Worm (Caenorhabditis elegans): Measurements from ENCODE around the gene arrd-6.

DNA sequence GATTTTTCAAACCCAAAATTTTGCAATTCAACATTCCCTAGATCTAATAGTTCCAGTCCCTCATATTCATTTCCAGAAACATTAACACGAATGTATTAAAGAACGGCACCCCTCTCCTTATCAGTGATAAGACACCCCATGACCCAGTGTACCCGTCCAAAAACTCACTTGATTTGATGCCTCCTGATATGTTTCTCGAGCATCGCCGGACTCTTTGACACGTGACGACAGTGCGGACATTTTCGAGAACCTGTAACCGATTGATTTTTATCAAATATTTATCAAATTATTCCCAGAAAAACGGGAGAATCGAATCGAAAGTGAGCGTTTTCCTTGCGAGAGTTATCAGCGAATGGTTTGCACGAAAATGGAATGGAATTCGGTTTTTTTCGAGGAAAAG lies 8.4 kb downstream of the arrd-6 start:
- TF ChIP-seq lsy-2 (tag; optimal IDR thresholded peaks at IDR 0.05) (peak in 1 of 2 experiments; percentile 47), madf-9 (GFP tag; conservative IDR thresholded peaks at IDR 0.05) (no peak), dve-1 (tag; optimal IDR thresholded peaks at IDR 0.05; ENCODE audit: insufficient read depth) (peak; percentile 93), T20F7.1 (GFP tag; optimal IDR thresholded peaks at IDR 0.05) (peak; percentile 21), pha-4 (GFP tag; IDR thresholded peaks at IDR 0.05) (no peak), pha-4 (tag; optimal IDR thresholded peaks at IDR 0.05) (no peak), tag-97 (GFP tag; IDR thresholded peaks at IDR 0.05) (no peak), unc-62 (GFP tag; optimal IDR thresholded peaks at IDR 0.05 in 1 of 2) (no peak), unc-62 (tag; optimal IDR thresholded peaks at IDR 0.05) (no peak), ceh-28 (tag; optimal IDR thresholded peaks at IDR 0.05) (no peak), hlh-30 (tag; optimal IDR thresholded peaks at IDR 0.05; ENCODE audit: insufficient read depth) (peak; percentile 81), fkh-10 (GFP tag; optimal IDR thresholded peaks at IDR 0.05) (no peak), nhr-6 (tag; optimal IDR thresholded peaks at IDR 0.05) (no peak), lin-39 (tag; optimal IDR thresholded peaks at IDR 0.05) (no peak), fos-1 (tag; optimal IDR thresholded peaks at IDR 0.05) (no peak), zfp-2 (tag; optimal IDR thresholded peaks at IDR 0.05) (no peak)
